Fruit fly (Drosophila melanogaster): ENCODE measurements around the gene CG31826.

Gene CG31826

DNA sequence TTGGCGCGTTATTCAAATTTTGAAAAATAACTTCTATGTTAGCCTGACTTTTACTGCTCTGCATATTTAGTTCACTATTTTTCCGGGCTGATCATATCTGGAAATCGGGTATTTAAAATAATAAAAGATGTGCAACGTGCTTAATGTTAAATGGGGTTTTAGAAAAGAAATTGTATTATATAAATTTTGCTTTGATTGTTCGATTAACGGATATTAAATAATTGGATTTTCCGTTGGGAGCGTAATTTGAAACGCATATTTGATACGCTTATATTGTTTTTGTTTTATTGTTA, 24.7 kb downstream of the CG31826 start:
- no peak for TF ChIP-seq Ets98B (GFP tag; IDR thresholded peaks at IDR 0.05)
- TF ChIP-seq EcR (GFP tag; optimal IDR thresholded peaks at IDR 0.05), result no peak
- no peak for TF ChIP-seq CG9948 (tag; optimal IDR thresholded peaks at IDR 0.05)
- TF ChIP-seq rn (GFP tag; IDR thresholded peaks at IDR 0.05), result no peak
- TF ChIP-seq CG8159 (tag; optimal IDR thresholded peaks at IDR 0.05), result no peak
- no peak for TF ChIP-seq CG15710 (tag; optimal IDR thresholded peaks at IDR 0.05)
- no peak for TF ChIP-seq fd96Ca (GFP tag; IDR thresholded peaks at IDR 0.05)
- no peak for TF ChIP-seq CG14655 (GFP tag; optimal IDR thresholded peaks at IDR 0.05)
- no peak for TF ChIP-seq CG32121 (GFP tag; IDR thresholded peaks at IDR 0.05)
- TF ChIP-seq CG17806 (tag; optimal IDR thresholded peaks at IDR 0.05), result no peak

- TF ChIP-seq EcR (GFP tag; optimal IDR thresholded peaks at IDR 0.05), result peak; percentile 43
- TF ChIP-seq gl (tag; optimal IDR thresholded peaks at IDR 0.05), result no peak
Measured at dm6 chr2L:15747394-15748260, 25.3 kb downstream of the CG31826 start, which contains the start of gene CycE. CycE (minus strand) TSS chr2L:15748150.

DNA sequence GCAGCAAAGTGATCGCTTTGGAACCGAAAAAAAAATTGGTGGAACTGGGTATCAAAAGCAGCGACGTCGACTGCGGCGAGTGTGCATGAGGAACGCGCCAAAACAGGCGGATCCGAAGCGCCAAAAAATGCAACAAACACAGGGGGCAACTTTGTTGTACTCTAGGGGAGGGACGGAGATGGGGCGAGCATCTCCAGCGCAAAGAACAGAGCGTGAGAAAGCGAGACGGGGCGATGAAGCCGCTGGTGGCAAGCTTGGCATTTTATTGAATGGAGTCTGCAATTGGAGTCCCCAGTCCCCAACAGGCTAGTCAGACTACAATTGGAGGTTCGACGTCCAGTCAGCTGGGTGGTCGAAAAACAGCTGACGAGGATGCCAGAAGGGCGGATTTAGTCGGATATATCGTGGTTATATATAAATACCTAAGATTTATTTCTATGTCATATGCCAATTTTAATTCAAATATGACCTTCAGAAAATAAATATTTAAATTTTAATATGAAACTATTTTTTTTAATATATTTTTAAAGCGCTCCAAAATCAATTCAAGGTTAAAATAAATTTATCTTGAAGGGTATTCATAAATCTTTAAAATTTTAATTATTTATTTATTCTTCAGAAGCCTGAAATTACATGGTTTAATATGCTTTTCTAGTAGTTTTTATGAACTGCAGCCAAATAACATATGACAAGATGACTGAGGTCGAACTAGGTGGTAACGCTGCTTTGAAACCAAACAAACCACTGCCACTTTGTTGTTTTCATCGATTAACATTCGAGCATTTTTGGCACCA, 26.1 kb downstream of the CG31826 start:
- no peak for TF ChIP-seq gl (tag; optimal IDR thresholded peaks at IDR 0.05)
- peak; percentile 70; the same call in 1 of the 3 replicates for TF ChIP-seq CG4496 (GFP tag; IDR thresholded peaks at IDR 0.05)
- peak; percentile 70 for TF ChIP-seq CG34367 (tag; optimal IDR thresholded peaks at IDR 0.05)
- peak; percentile 84 for TF ChIP-seq Snoo (tag; optimal IDR thresholded peaks at IDR 0.05)
- peak; percentile 59 for TF ChIP-seq Pif1A (GFP tag; optimal IDR thresholded peaks at IDR 0.05)
- peak; percentile 86 for TF ChIP-seq D1 (tag; optimal IDR thresholded peaks at IDR 0.05)
- TF ChIP-seq Pif1B (GFP tag; optimal IDR thresholded peaks at IDR 0.05), result peak; percentile 62
- TF ChIP-seq fd96Ca (GFP tag; IDR thresholded peaks at IDR 0.05), result no peak; the same call in 2 of the 3 replicates
- TF ChIP-seq CG32121 (GFP tag; IDR thresholded peaks at IDR 0.05), result peak; percentile 64
- no peak for TF ChIP-seq Ets98B (GFP tag; IDR thresholded peaks at IDR 0.05)
- TF ChIP-seq CG8159 (tag; optimal IDR thresholded peaks at IDR 0.05), result peak; percentile 93
- TF ChIP-seq CG10348 (GFP tag; IDR thresholded peaks at IDR 0.05), result no peak
- peak; percentile 76 for TF ChIP-seq CG8301 (tag; optimal IDR thresholded peaks at IDR 0.05)
- TF ChIP-seq EcR (GFP tag; optimal IDR thresholded peaks at IDR 0.05), result no peak
- peak; percentile 89 for TF ChIP-seq CG15710 (tag; optimal IDR thresholded peaks at IDR 0.05)
- peak; percentile 78 for TF ChIP-seq CG17806 (tag; optimal IDR thresholded peaks at IDR 0.05)
- peak; percentile 35 for TF ChIP-seq CG13204 (GFP tag; optimal IDR thresholded peaks at IDR 0.05)
- no peak for TF ChIP-seq CG14655 (GFP tag; optimal IDR thresholded peaks at IDR 0.05)
- no peak for TF ChIP-seq CG12605 (GFP tag; IDR thresholded peaks at IDR 0.05)
- 0 out of 2 replicates have a peak, but pooled peaks have one; percentile 37 for TF ChIP-seq rn (GFP tag; IDR thresholded peaks at IDR 0.05)
- peak; percentile 89 for TF ChIP-seq CG9948 (tag; optimal IDR thresholded peaks at IDR 0.05)

DNA sequence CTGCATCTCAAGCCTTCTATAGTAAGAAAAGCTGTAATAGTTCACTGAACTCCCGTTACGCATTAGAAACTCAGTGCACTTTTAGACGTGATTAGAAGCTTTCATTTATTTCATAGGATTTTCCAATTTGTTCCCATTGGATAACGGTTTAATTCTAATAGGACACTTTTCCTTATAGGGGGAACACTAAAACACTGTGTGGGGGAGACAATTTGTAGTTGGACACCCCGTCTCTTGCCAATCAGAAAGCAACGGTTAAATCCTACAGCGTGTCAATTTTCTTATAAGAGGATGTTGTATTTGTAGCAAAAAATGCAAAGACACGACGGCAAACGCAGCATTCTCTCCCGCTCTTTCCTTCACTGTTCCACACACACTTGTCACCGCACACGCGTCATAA, 26.9 kb downstream of the CG31826 start:
- no peak for TF ChIP-seq CG8159 (tag; optimal IDR thresholded peaks at IDR 0.05)
- TF ChIP-seq Ets98B (GFP tag; IDR thresholded peaks at IDR 0.05), result no peak
- no peak for TF ChIP-seq EcR (GFP tag; optimal IDR thresholded peaks at IDR 0.05)
- TF ChIP-seq CG32121 (GFP tag; IDR thresholded peaks at IDR 0.05), result no peak
- TF ChIP-seq CG13204 (GFP tag; optimal IDR thresholded peaks at IDR 0.05), result no peak
- no peak for TF ChIP-seq CG10348 (GFP tag; IDR thresholded peaks at IDR 0.05)
- TF ChIP-seq gl (tag; optimal IDR thresholded peaks at IDR 0.05), result no peak
- TF ChIP-seq Pif1A (GFP tag; optimal IDR thresholded peaks at IDR 0.05), result no peak
- no peak for TF ChIP-seq fd96Ca (GFP tag; IDR thresholded peaks at IDR 0.05)
- TF ChIP-seq CG8301 (tag; optimal IDR thresholded peaks at IDR 0.05), result no peak
- TF ChIP-seq CG12605 (GFP tag; IDR thresholded peaks at IDR 0.05), result no peak
- no peak for TF ChIP-seq CG15710 (tag; optimal IDR thresholded peaks at IDR 0.05)
- TF ChIP-seq D1 (tag; optimal IDR thresholded peaks at IDR 0.05), result no peak
- no peak for TF ChIP-seq CG4496 (GFP tag; IDR thresholded peaks at IDR 0.05)
- TF ChIP-seq CG34367 (tag; optimal IDR thresholded peaks at IDR 0.05), result no peak
- TF ChIP-seq Snoo (tag; optimal IDR thresholded peaks at IDR 0.05), result no peak
- TF ChIP-seq CG14655 (GFP tag; optimal IDR thresholded peaks at IDR 0.05), result no peak
- no peak for TF ChIP-seq CG17806 (tag; optimal IDR thresholded peaks at IDR 0.05)

DNA sequence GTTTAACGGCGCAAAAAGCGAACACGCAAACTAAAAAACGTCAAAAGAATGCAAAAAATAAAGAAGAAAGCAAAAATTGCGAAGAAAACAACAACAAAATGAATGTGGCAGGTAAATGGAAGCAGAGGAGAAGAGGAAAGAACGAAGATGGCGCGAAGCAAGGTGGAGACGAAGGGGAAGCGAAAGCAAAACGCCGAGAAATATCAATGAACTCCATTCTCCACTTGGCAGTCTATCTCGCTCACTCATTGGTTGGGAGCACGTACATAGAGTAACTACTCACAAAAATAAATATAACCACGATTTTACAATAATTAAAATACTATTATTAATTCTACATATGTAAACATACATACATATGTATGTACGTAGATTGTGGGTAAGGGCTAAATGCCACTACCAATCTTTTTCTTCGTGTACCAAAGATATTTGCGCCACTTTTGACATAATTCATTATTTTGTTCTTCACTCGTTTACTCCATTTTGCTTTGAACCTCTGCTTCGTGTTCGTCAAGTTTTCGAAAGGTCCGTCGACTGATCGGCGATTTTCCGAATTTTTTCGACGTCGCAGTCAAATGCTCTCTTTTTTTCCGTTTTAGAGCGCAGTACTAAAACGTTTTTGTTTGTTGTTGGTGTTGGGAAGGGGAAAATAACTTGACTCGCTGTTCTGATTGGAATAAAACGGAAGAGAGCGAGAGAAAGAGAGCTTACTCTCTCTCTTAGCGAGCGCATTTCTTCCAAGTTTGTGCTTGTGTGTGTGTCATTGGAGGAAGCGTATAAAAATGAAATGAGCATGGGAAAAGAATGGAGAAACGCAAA, 27.7 kb downstream of the CG31826 start:
- TF ChIP-seq CG10348 (GFP tag; IDR thresholded peaks at IDR 0.05) (no peak), EcR (GFP tag; optimal IDR thresholded peaks at IDR 0.05) (peak; percentile 88), CG4496 (GFP tag; IDR thresholded peaks at IDR 0.05) (0 out of 3 replicates have a peak, but pooled peaks have one; percentile 18), CG32121 (GFP tag; IDR thresholded peaks at IDR 0.05) (no peak), CG13204 (GFP tag; optimal IDR thresholded peaks at IDR 0.05) (peak; percentile 4), CG8159 (tag; optimal IDR thresholded peaks at IDR 0.05) (peak; percentile 13)
